Fruit fly (Drosophila melanogaster) whole organism, embryonic: ENCODE data around the gene CG16959.

Experiments used
- ATbp ChIP-seq: fragments of 200-800 bp; sonication (Bioruptor generic); optimal IDR thresholded peaks from 2 replicates; lab custom pipeline; 2017; ENCODE audit warnings: missing biosample characterization, mild to moderate bottlenecking, missing genetic modification characterization, missing genetic modification reagents
- C15 ChIP-seq: fragments of 200-800 bp; sonication (Bioruptor generic); IDR thresholded peaks from 3 replicates; pipeline ENCODE4 v1.3.6; 2022; ENCODE audit warnings: missing biosample characterization, missing genetic modification characterization
- CG10431 ChIP-seq: fragments of 200-800 bp; sonication (Bioruptor generic); optimal IDR thresholded peaks from 3 replicates; lab custom pipeline; 2018; ENCODE audit warnings: missing biosample characterization, mild to moderate bottlenecking, missing genetic modification characterization
- CG12769 ChIP-seq: fragments of 200-800 bp; sonication (Bioruptor generic); optimal IDR thresholded peaks from 2 replicates; lab custom pipeline; 2019; ENCODE audit warnings: missing biosample characterization, mild to moderate bottlenecking, missing genetic modification characterization, moderate library complexity
- CG15696 ChIP-seq: fragments of 200-800 bp; sonication (Bioruptor generic); optimal IDR thresholded peaks from 2 replicates; lab custom pipeline; 2019; ENCODE audit warnings: missing biosample characterization, mild to moderate bottlenecking, missing genetic modification characterization, moderate library complexity
- CG16815 ChIP-seq: fragments of 200-800 bp; sonication (Bioruptor generic); optimal IDR thresholded peaks from 3 replicates; lab custom pipeline; 2017; ENCODE audit warnings: missing biosample characterization, mild to moderate bottlenecking, missing genetic modification characterization
- CG17912 ChIP-seq: fragments of 200-800 bp; sonication (Bioruptor generic); optimal IDR thresholded peaks from 2 replicates; lab custom pipeline; 2018; ENCODE audit warnings: missing biosample characterization, mild to moderate bottlenecking, missing genetic modification characterization
- CG2202 ChIP-seq: fragments of 200-800 bp; sonication (Bioruptor generic); optimal IDR thresholded peaks from 2 replicates; lab custom pipeline; 2018; ENCODE audit warnings: missing biosample characterization, mild to moderate bottlenecking, missing genetic modification characterization
- CG34376 ChIP-seq: fragments of 200-800 bp; sonication (Bioruptor generic); optimal IDR thresholded peaks from 2 replicates; lab custom pipeline; 2018; ENCODE audit warnings: missing biosample characterization, mild to moderate bottlenecking, missing genetic modification characterization
- CG34422 ChIP-seq: fragments of 200-800 bp; sonication (Bioruptor generic); IDR thresholded peaks from 3 replicates; pipeline ENCODE4 v1.3.6; 2022; ENCODE audit warnings: missing biosample characterization, missing genetic modification characterization
- CG4360 ChIP-seq: fragments of 200-800 bp; sonication (Bioruptor generic); IDR thresholded peaks from 2 replicates; pipeline ENCODE4 v1.3.6; 2022; ENCODE audit warnings: missing biosample characterization, missing genetic modification characterization
- CG6175 ChIP-seq: fragments of 200-800 bp; sonication (Bioruptor generic); IDR thresholded peaks from 3 replicates; pipeline ENCODE4 v1.3.6; 2022; ENCODE audit warnings: missing biosample characterization, missing genetic modification characterization
- CG6854 ChIP-seq: fragments of 200-800 bp; sonication (Bioruptor generic); optimal IDR thresholded peaks from 3 replicates; lab custom pipeline; 2017; ENCODE audit warnings: missing biosample characterization, mild to moderate bottlenecking, missing genetic modification characterization
- CG9437 ChIP-seq: fragments of 200-800 bp; sonication (Bioruptor generic); optimal IDR thresholded peaks from 2 replicates; lab custom pipeline; 2018; ENCODE audit warnings: missing biosample characterization, mild to moderate bottlenecking, missing genetic modification characterization
- CG9817 ChIP-seq: fragments of 200-800 bp; sonication (Bioruptor generic); optimal IDR thresholded peaks from 2 replicates; lab custom pipeline; 2018; ENCODE audit warnings: missing biosample characterization, mild to moderate bottlenecking, missing genetic modification characterization, moderate library complexity
- Chrac-16 ChIP-seq: fragments of 200-800 bp; sonication (Bioruptor generic); optimal IDR thresholded peaks from 3 replicates; lab custom pipeline; 2016; ENCODE audit warnings: missing biosample characterization, missing genetic modification characterization
- H15 ChIP-seq: fragments of 200-800 bp; sonication (Bioruptor generic); IDR thresholded peaks from 3 replicates; pipeline ENCODE4 v1.3.6; 2022; ENCODE audit warnings: missing biosample characterization, missing genetic modification characterization
- HLH54F ChIP-seq: fragments of 200-800 bp; sonication (Bioruptor generic); optimal IDR thresholded peaks from 3 replicates; lab custom pipeline; 2016; ENCODE audit warnings: missing biosample characterization, missing genetic modification characterization
- MBD-R2 ChIP-seq: fragments of 200-800 bp; sonication (Bioruptor generic); IDR thresholded peaks from 2 replicates; pipeline ENCODE4 v1.3.6; 2022; ENCODE audit warnings: missing biosample characterization, missing genetic modification characterization
- PHDP ChIP-seq: fragments of 200-800 bp; sonication (Bioruptor generic); optimal IDR thresholded peaks from 3 replicates; lab custom pipeline; 2018; ENCODE audit warnings: missing biosample characterization, mild to moderate bottlenecking, missing genetic modification characterization, moderate library complexity
- Ptx1 ChIP-seq: fragments of 200-800 bp; sonication (Bioruptor generic); IDR thresholded peaks from 2 replicates; pipeline ENCODE4 v1.3.6; 2022; ENCODE audit warnings: missing biosample characterization, missing genetic modification characterization
- Ssrp ChIP-seq: fragments of 200-800 bp; sonication (Bioruptor generic); optimal IDR thresholded peaks from 2 replicates; lab custom pipeline; 2018; ENCODE audit warnings: missing biosample characterization, mild to moderate bottlenecking, missing genetic modification characterization, moderate library complexity
- amos ChIP-seq: fragments of 200-800 bp; sonication (Bioruptor generic); IDR thresholded peaks from 2 replicates; pipeline ENCODE4 v1.3.6; 2022; ENCODE audit warnings: missing biosample characterization, missing genetic modification characterization; ENCODE audit not compliant: partially characterized antibody
- ase ChIP-seq: fragments of 200-800 bp; sonication (Bioruptor generic); IDR thresholded peaks from 3 replicates; pipeline ENCODE4 v1.3.6; 2022; ENCODE audit warnings: missing biosample characterization, missing genetic modification characterization
- bbx ChIP-seq: fragments of 200-800 bp; sonication (Bioruptor generic); IDR thresholded peaks from 2 replicates; pipeline ENCODE4 v1.3.6; 2022; ENCODE audit warnings: missing biosample characterization, missing genetic modification characterization; ENCODE audit not compliant: partially characterized antibody
- cas ChIP-seq: fragments of 200-800 bp; sonication (Bioruptor generic); IDR thresholded peaks from 2 replicates; pipeline ENCODE4 v1.3.6; 2022; ENCODE audit warnings: missing biosample characterization, missing genetic modification characterization
- caup ChIP-seq: fragments of 200-800 bp; sonication (Bioruptor generic); optimal IDR thresholded peaks from 3 replicates; lab custom pipeline; 2017; ENCODE audit warnings: missing biosample characterization, mild to moderate bottlenecking, missing genetic modification characterization, moderate library complexity; ENCODE audit not compliant: severe bottlenecking
- dati ChIP-seq: fragments of 200-800 bp; sonication (Bioruptor generic); IDR thresholded peaks from 2 replicates; pipeline ENCODE4 v1.3.6; 2022; ENCODE audit warnings: missing biosample characterization, missing genetic modification characterization
- ems ChIP-seq: fragments of 200-800 bp; sonication (Bioruptor generic); optimal IDR thresholded peaks from 3 replicates; lab custom pipeline; 2016; ENCODE audit warnings: missing biosample characterization, missing genetic modification characterization
- grn ChIP-seq: fragments of 200-800 bp; sonication (Bioruptor generic); optimal IDR thresholded peaks from 3 replicates; lab custom pipeline; 2017; ENCODE audit warnings: missing biosample characterization, missing genetic modification characterization
- kay ChIP-seq: fragments of 200-800 bp; sonication (Bioruptor generic); optimal IDR thresholded peaks from 2 replicates; lab custom pipeline; 2016; ENCODE audit warnings: missing biosample characterization, missing genetic modification characterization
- lov ChIP-seq, 2 experiments: fragments of 200-800 bp in 1 of 2; fragments of >200 bp in 1 of 2; sonication (Bioruptor generic) in 1 of 2; IDR thresholded peaks in 1 of 2; optimal IDR thresholded peaks in 1 of 2; 2 replicates in 1 of 2; 3 replicates in 1 of 2; pipeline versions ENCODE4 v1.3.6 to Lab custom; 2017 to 2022; ENCODE audit warnings: missing biosample characterization in 1 of 2, missing genetic modification characterization in 1 of 2
- luna ChIP-seq: fragments of 200-800 bp; sonication (Bioruptor generic); optimal IDR thresholded peaks from 2 replicates; lab custom pipeline; 2016; ENCODE audit warnings: missing biosample characterization, missing genetic modification characterization
- mam ChIP-seq: fragments of 200-800 bp; sonication (Bioruptor generic); optimal IDR thresholded peaks from 3 replicates; lab custom pipeline; 2016; ENCODE audit warnings: missing biosample characterization, missing genetic modification characterization
- mld ChIP-seq: fragments of 200-800 bp; sonication (Bioruptor generic); IDR thresholded peaks from 3 replicates; pipeline ENCODE4 v1.3.6; 2022; ENCODE audit warnings: missing biosample characterization, missing genetic modification characterization; ENCODE audit not compliant: partially characterized antibody
- onecut ChIP-seq: fragments of 200-800 bp; sonication (Bioruptor generic); IDR thresholded peaks from 2 replicates; pipeline ENCODE4 v1.3.6; 2022; ENCODE audit warnings: missing biosample characterization, missing genetic modification characterization
- pan ChIP-seq, 4 experiments: fragments of >200 bp in 3 of 4; fragments of 200-800 bp in 1 of 4; sonication (Bioruptor generic) in 1 of 4; optimal IDR thresholded peaks in 3 of 4; IDR thresholded peaks in 1 of 4; 2 replicates each; pipeline versions ENCODE4 v1.3.6 to Lab custom; 2017 to 2022; ENCODE audit warnings: missing biosample characterization in 2 of 4, missing genetic modification characterization in 2 of 4, mixed read lengths in 1 of 4
- prd ChIP-seq, 3 experiments: fragments of >200 bp in 2 of 3; fragments of 200-800 bp in 1 of 3; sonication (Bioruptor generic) in 1 of 3; optimal IDR thresholded peaks in 2 of 3; IDR thresholded peaks in 1 of 3; 2 replicates in 2 of 3; 3 replicates in 1 of 3; pipeline versions ENCODE4 v1.3.6 to Lab custom; 2017 to 2022; ENCODE audit warnings: missing biosample characterization in 1 of 3, missing genetic modification characterization in 1 of 3
- row ChIP-seq: fragments of 200-800 bp; sonication (Bioruptor generic); IDR thresholded peaks from 3 replicates; pipeline ENCODE4 v1.3.6; 2022; ENCODE audit warnings: missing biosample characterization, missing genetic modification characterization
- sim ChIP-seq: fragments of 200-800 bp; sonication (Bioruptor generic); IDR thresholded peaks from 2 replicates; pipeline ENCODE4 v1.3.6; 2022; ENCODE audit warnings: missing biosample characterization, missing genetic modification characterization
- sna ChIP-seq: fragments of 200-800 bp; sonication (Bioruptor generic); IDR thresholded peaks from 2 replicates; pipeline ENCODE4 v1.3.6; 2022; ENCODE audit warnings: missing biosample characterization, missing genetic modification characterization; ENCODE audit not compliant: partially characterized antibody
- ssp ChIP-seq: fragments of 200-800 bp; sonication (Bioruptor generic); IDR thresholded peaks from 2 replicates; pipeline ENCODE4 v1.3.6; 2022; ENCODE audit warnings: missing biosample characterization, missing genetic modification characterization
- stwl ChIP-seq: fragments of 200-800 bp; sonication (Bioruptor generic); optimal IDR thresholded peaks from 3 replicates; lab custom pipeline; 2018; ENCODE audit warnings: missing biosample characterization, mild to moderate bottlenecking, missing genetic modification characterization, moderate library complexity
- trem ChIP-seq: fragments of 200-800 bp; optimal IDR thresholded peaks from 3 replicates; lab custom pipeline; 2019; ENCODE audit warnings: missing biosample characterization, mild to moderate bottlenecking, missing genetic modification characterization, moderate library complexity
- trh ChIP-seq: fragments of 200-800 bp; sonication (Bioruptor generic); optimal IDR thresholded peaks from 2 replicates; lab custom pipeline; 2016; ENCODE audit warnings: missing biosample characterization, missing genetic modification characterization
- usp ChIP-seq: fragments of >200 bp; optimal IDR thresholded peaks from 2 replicates; lab custom pipeline; 2017; ENCODE audit warnings: missing biosample characterization, missing genetic modification characterization
- zfh1 ChIP-seq: fragments of 200-800 bp; sonication (Bioruptor generic); IDR thresholded peaks from 3 replicates; pipeline ENCODE4 v1.3.6; 2022; ENCODE audit warnings: missing biosample characterization, missing genetic modification characterization

CG16959 gene

dm6 chr3L:15141118-15142003 lies 16.2 kb upstream of the CG16959 start (continued):
- TF ChIP-seq CG34422 (GFP tag; lab: Robert Waterston, UW) (peak; percentile 32; the same call in 2 of the 3 replicates), sna (GFP tag; lab: Robert Waterston, UW) (no peak), pan (optimal IDR thresholded peaks at IDR 0.05; lab: Kevin White, UChicago) (no peak), pan (GFP tag; optimal IDR thresholded peaks at IDR 0.05 in 1 of 2, IDR thresholded peaks at IDR 0.05 in 1 of 2) (no peak), Ptx1 (peak; percentile 49; the same call in 1 of the 2 replicates), CG34376 (GFP tag; lab: Kevin White, UChicago) (no peak), CG12769 (peak; percentile 14), CG6854 (GFP tag; lab: Kevin White, UChicago) (no peak), usp (GFP tag; lab: Kevin White, UChicago) (peak; percentile 3), ems (GFP tag; lab: Kevin White, UChicago) (no peak), luna (GFP tag; lab: Kevin White, UChicago) (no peak), CG15696 (tag; lab: Kevin White, UChicago) (no peak), cas (GFP tag; lab: Robert Waterston, UW) (no peak), dati (GFP tag; lab: Robert Waterston, UW) (no peak), H15 (GFP tag; lab: Robert Waterston, UW) (no peak), CG2202 (tag; lab: Kevin White, UChicago) (no peak), ssp (no peak), CG9817 (tag; lab: Kevin White, UChicago) (peak; percentile 3), CG6175 (no peak), amos (peak; percentile 4; the same call in 1 of the 2 replicates), grn (GFP tag; lab: Kevin White, UChicago) (peak; percentile 86), prd (optimal IDR thresholded peaks at IDR 0.05; lab: Kevin White, UChicago) (no peak), prd (GFP tag; IDR thresholded peaks at IDR 0.05; lab: Robert Waterston, UW) (peak; percentile 45; the same call in 2 of the 3 replicates), ATbp (no peak), HLH54F (GFP tag; lab: Kevin White, UChicago) (no peak), CG9437 (GFP tag; lab: Kevin White, UChicago) (peak; percentile 35), CG10431 (GFP tag; lab: Kevin White, UChicago) (no peak), CG4360 (GFP tag; lab: Robert Waterston, UW) (peak; percentile 60; the same call in 1 of the 2 replicates), trem (tag; lab: Kevin White, UChicago) (peak; percentile 5), bbx (no peak), mam (peak; percentile 9), onecut (GFP tag; lab: Robert Waterston, UW) (no peak), zfh1 (GFP tag; lab: Robert Waterston, UW) (peak; percentile 65; the same call in 2 of the 3 replicates), CG16815 (GFP tag; lab: Kevin White, UChicago) (no peak), caup (no peak), row (GFP tag; lab: Robert Waterston, UW) (peak; percentile 83), lov (optimal IDR thresholded peaks at IDR 0.05; lab: Kevin White, UChicago) (no peak), lov (GFP tag; IDR thresholded peaks at IDR 0.05; lab: Robert Waterston, UW) (no peak), Chrac-16 (GFP tag; lab: Kevin White, UChicago) (peak; percentile 24), sim (no peak), CG17912 (GFP tag; lab: Kevin White, UChicago) (peak; percentile 10), mld (GFP tag; lab: Robert Waterston, UW) (no peak), ase (no peak), stwl (tag; lab: Kevin White, UChicago) (no peak), PHDP (tag; lab: Kevin White, UChicago) (no peak), kay (GFP tag; lab: Kevin White, UChicago) (peak; percentile 30), C15 (GFP tag; lab: Robert Waterston, UW) (no peak), MBD-R2 (GFP tag; lab: Robert Waterston, UW) (no peak), trh (GFP tag; lab: Kevin White, UChicago) (no peak), Ssrp (tag; lab: Kevin White, UChicago) (peak; percentile 30)
